Worm (Caenorhabditis elegans) whole organism, L4 larva: ENCODE measurements around the gene npr-36.
A peak's percentile ranks its signal among the peaks of the same experiment; 100 is the strongest.

Experiments used
- D1046.2 ChIP-seq: fragments of 200-800 bp; sonication (Bioruptor generic); IDR thresholded peaks from 2 replicates; pipeline ENCODE4 v1.3.6; 2022; ENCODE audit warnings: missing genetic modification characterization, missing compliant biosample characterization
- F44E2.7 ChIP-seq: fragments of 200-800 bp; sonication (Bioruptor generic); IDR thresholded peaks from 2 replicates; pipeline ENCODE4 v2.1.2; 2022; ENCODE audit warnings: missing genetic modification characterization, missing compliant biosample characterization
- T26A8.4 ChIP-seq: fragments of 200-800 bp; sonication (Bioruptor generic); IDR thresholded peaks from 2 replicates; pipeline ENCODE4 v1.3.6; 2022; ENCODE audit warnings: missing genetic modification characterization, missing compliant biosample characterization
- Y105C5A.15 ChIP-seq: fragments of 200-800 bp; sonication (Bioruptor generic); IDR thresholded peaks from 2 replicates; pipeline ENCODE4 v1.3.6; 2022; ENCODE audit warnings: missing genetic modification characterization, missing compliant biosample characterization
- Y5F2A.4 ChIP-seq: fragments of 200-800 bp; sonication (Bioruptor generic); optimal IDR thresholded peaks from 2 replicates; lab custom pipeline; 2018; ENCODE audit warnings: mild to moderate bottlenecking, missing genetic modification characterization, missing compliant biosample characterization
- Y75B8A.6 ChIP-seq: fragments of 200-800 bp; sonication (Bioruptor generic); IDR thresholded peaks from 2 replicates; pipeline ENCODE4 v1.3.6; 2022; ENCODE audit warnings: missing genetic modification reagents, missing genetic modification characterization, missing compliant biosample characterization
- ZK546.5 ChIP-seq, 2 experiments: sonication (generic microtip); optimal IDR thresholded peaks; 2 replicates each; lab custom pipeline; 2017; ENCODE audit warnings: missing biosample characterization in 2 of 2, missing genetic modification characterization in 2 of 2
- aha-1 ChIP-seq: fragments of 150-350 bp; peaks from one replicate; lab custom pipeline; 2014; ENCODE audit warnings: missing biosample characterization, missing genetic modification characterization
- attf-4 ChIP-seq: sonication (generic microtip); optimal IDR thresholded peaks from 3 replicates; lab custom pipeline; 2017; ENCODE audit warnings: missing biosample characterization, missing genetic modification characterization
- ceh-28 ChIP-seq: fragments of 150-350 bp; optimal IDR thresholded peaks from 2 replicates; lab custom pipeline; 2014; ENCODE audit warnings: missing biosample characterization, missing genetic modification reagents, missing genetic modification characterization
- ceh-44 ChIP-seq: fragments of 200-800 bp; sonication (Bioruptor generic); IDR thresholded peaks from 2 replicates; pipeline ENCODE4 v1.3.6; 2022; ENCODE audit warnings: missing genetic modification reagents, missing genetic modification characterization, missing compliant biosample characterization
- ceh-82 ChIP-seq: sonication (generic microtip); optimal IDR thresholded peaks from 2 replicates; lab custom pipeline; 2017; ENCODE audit warnings: missing biosample characterization, missing genetic modification characterization
- egl-27 ChIP-seq: sonication (generic microtip); optimal IDR thresholded peaks from 3 replicates; lab custom pipeline; 2017; ENCODE audit warnings: missing biosample characterization, missing genetic modification reagents, missing genetic modification characterization
- hif-1 ChIP-seq, 2 experiments: sonication (generic microtip); optimal IDR thresholded peaks; 2 replicates each; lab custom pipeline; 2016 to 2017; ENCODE audit warnings: missing compliant biosample characterization in 2 of 2, missing genetic modification characterization in 2 of 2, missing genetic modification reagents in 2 of 2, missing genotype in 2 of 2, mild to moderate bottlenecking in 1 of 2
- hlh-11 ChIP-seq: fragments of 200-800 bp; sonication (Bioruptor generic); optimal IDR thresholded peaks from 2 replicates; lab custom pipeline; 2018; ENCODE audit warnings: mild to moderate bottlenecking, missing genetic modification characterization, missing compliant biosample characterization
- hlh-30 ChIP-seq: sonication (generic microtip); optimal IDR thresholded peaks from 2 replicates; lab custom pipeline; 2017; ENCODE audit warnings: antibody characterized with exemption, mild to moderate bottlenecking, missing genetic modification characterization, missing compliant biosample characterization; ENCODE audit not compliant: insufficient read depth
- jun-1 ChIP-seq: fragments of 150-350 bp; optimal IDR thresholded peaks from 2 replicates; lab custom pipeline; 2014; ENCODE audit warnings: missing biosample characterization, missing genetic modification reagents, missing genetic modification characterization
- lim-7 ChIP-seq: fragments of 200-800 bp; sonication (Bioruptor generic); IDR thresholded peaks from 2 replicates; pipeline ENCODE4 v1.3.6; 2022; ENCODE audit warnings: missing genetic modification characterization, missing compliant biosample characterization
- lin-15B ChIP-seq: fragments of 150-350 bp; sonication (generic microtip); optimal IDR thresholded peaks from 3 replicates; lab custom pipeline; 2014; ENCODE audit warnings: missing biosample characterization, missing genetic modification characterization
- lin-29 ChIP-seq: fragments of 200-800 bp; sonication (Bioruptor generic); IDR thresholded peaks from 2 replicates; pipeline ENCODE4 v1.3.6; 2022; ENCODE audit warnings: missing genetic modification reagents, missing genetic modification characterization, missing compliant biosample characterization
- lin-38 ChIP-seq: fragments of 200-800 bp; sonication (Bioruptor generic); IDR thresholded peaks from 2 replicates; pipeline ENCODE4 v1.3.6; 2022; ENCODE audit warnings: missing genetic modification reagents, missing genetic modification characterization, missing compliant biosample characterization
- lin-39 ChIP-seq: fragments of 150-350 bp; optimal IDR thresholded peaks from 2 replicates; lab custom pipeline; 2014; ENCODE audit warnings: missing biosample characterization, missing genetic modification reagents, missing genetic modification characterization
- lsy-2 ChIP-seq, 2 experiments: fragments of 150-350 bp in 1 of 2; sonication (generic microtip) in 1 of 2; optimal IDR thresholded peaks; 2 replicates each; lab custom pipeline; 2014 to 2017; ENCODE audit warnings: missing biosample characterization in 2 of 2, missing genetic modification characterization in 2 of 2
- madf-5 ChIP-seq, 2 experiments: fragments of 200-800 bp; sonication (Bioruptor generic); IDR thresholded peaks; 2 replicates each; pipeline ENCODE4 v1.3.6; 2022; ENCODE audit warnings: missing compliant biosample characterization in 2 of 2, missing genetic modification characterization in 2 of 2
- madf-9 ChIP-seq: fragments of 200-800 bp; sonication (Bioruptor generic); conservative IDR thresholded peaks from 2 replicates; pipeline ENCODE4 v1.3.6; 2022; ENCODE audit warnings: missing genetic modification reagents, missing genetic modification characterization, missing compliant biosample characterization
- mes-2 ChIP-seq: sonication (generic microtip); optimal IDR thresholded peaks from 2 replicates; lab custom pipeline; 2016; ENCODE audit warnings: missing genotype, mild to moderate bottlenecking, missing genetic modification characterization, missing compliant biosample characterization; ENCODE audit not compliant: poor library complexity, severe bottlenecking
- mxl-2 ChIP-seq: fragments of 200-800 bp; sonication (Bioruptor generic); conservative IDR thresholded peaks from 2 replicates; pipeline ENCODE4 v1.3.6; 2022; ENCODE audit warnings: missing genetic modification reagents, missing genetic modification characterization, missing compliant biosample characterization
- nhr-10 ChIP-seq: fragments of 150-350 bp; optimal IDR thresholded peaks from 2 replicates; lab custom pipeline; 2014; ENCODE audit warnings: missing biosample characterization, missing genetic modification characterization
- nhr-102 ChIP-seq: sonication (generic microtip); optimal IDR thresholded peaks from 2 replicates; lab custom pipeline; 2016; ENCODE audit warnings: mild to moderate bottlenecking, missing genetic modification characterization, moderate library complexity, missing compliant biosample characterization
- nhr-11 ChIP-seq: fragments of 150-350 bp; optimal IDR thresholded peaks from 2 replicates; lab custom pipeline; 2014; ENCODE audit warnings: missing biosample characterization, missing genetic modification characterization
- nhr-77 ChIP-seq: fragments of 150-350 bp; optimal IDR thresholded peaks from 2 replicates; lab custom pipeline; 2014; ENCODE audit warnings: missing biosample characterization, missing genetic modification characterization
- pqm-1 ChIP-seq: sonication (generic microtip); optimal IDR thresholded peaks from 2 replicates; lab custom pipeline; 2017; ENCODE audit warnings: missing biosample characterization, missing genetic modification characterization
- rbr-2 ChIP-seq: sonication (generic microtip); optimal IDR thresholded peaks from 2 replicates; lab custom pipeline; 2016; ENCODE audit warnings: missing genotype, missing genetic modification characterization, missing compliant biosample characterization
- skn-1 ChIP-seq: fragments of 150-350 bp; optimal IDR thresholded peaks from 2 replicates; lab custom pipeline; 2014; ENCODE audit warnings: missing biosample characterization, missing genetic modification characterization
- snpc-1.2 ChIP-seq: fragments of 200-800 bp; sonication (Bioruptor generic); IDR thresholded peaks from 2 replicates; pipeline ENCODE4 v1.3.6; 2022; ENCODE audit warnings: missing genetic modification reagents, missing genetic modification characterization, missing compliant biosample characterization
- tra-1 ChIP-seq: fragments of 200-800 bp; sonication (Bioruptor generic); IDR thresholded peaks from 2 replicates; pipeline ENCODE4 v1.3.6; 2022; ENCODE audit warnings: missing genetic modification reagents, missing genetic modification characterization, missing compliant biosample characterization
- unc-62 ChIP-seq, 3 experiments: fragments of 150-350 bp in 1 of 3; sonication (generic microtip); optimal IDR thresholded peaks in 2 of 3; peaks in 1 of 3; 1 replicate in 1 of 3; 2 replicates in 2 of 3; lab custom pipeline; 2014 to 2017; ENCODE audit warnings: missing biosample characterization in 3 of 3, missing genetic modification characterization in 3 of 3, missing genetic modification reagents in 3 of 3, missing genotype in 1 of 3
- vab-7 ChIP-seq: fragments of 200-800 bp; sonication (Bioruptor generic); IDR thresholded peaks from 2 replicates; pipeline ENCODE4 v1.3.6; 2022; ENCODE audit warnings: missing genetic modification reagents, missing genetic modification characterization, missing compliant biosample characterization
- ztf-11 ChIP-seq: fragments of 150-350 bp; optimal IDR thresholded peaks from 2 replicates; lab custom pipeline; 2014; ENCODE audit warnings: missing biosample characterization, missing genetic modification characterization

npr-36 gene

ce11 chrX:17314948-17315347 is 44.6 kb upstream of the npr-36 start (continued):
- no peak for TF ChIP-seq madf-5 (GFP tag; IDR thresholded peaks at IDR 0.05; lab: Robert Waterston, UW)
- no peak for TF ChIP-seq lin-15B
- peak; percentile 8 for TF ChIP-seq nhr-11 (tag; lab: Kevin White, UChicago)
- TF ChIP-seq snpc-1.2 (GFP tag; lab: Robert Waterston, UW) = no peak
- no peak for TF ChIP-seq mes-2 (tag; lab: Kevin White, UChicago)
- TF ChIP-seq hif-1 (tag; optimal IDR thresholded peaks at IDR 0.05; lab: Kevin White, UChicago) = no peak
- 0 out of 2 replicates have a peak, but pooled peaks have one; percentile 15 for TF ChIP-seq tra-1 (GFP tag; lab: Robert Waterston, UW)
- TF ChIP-seq Y5F2A.4 (GFP tag; lab: Kevin White, UChicago) = peak; percentile 1
- TF ChIP-seq lin-39 (tag; lab: Kevin White, UChicago) = no peak
- no peak for TF ChIP-seq madf-9 (GFP tag; lab: Robert Waterston, UW)
- no peak for TF ChIP-seq ZK546.5 (tag; optimal IDR thresholded peaks at IDR 0.05; lab: Kevin White, UChicago)
- peak; percentile 32 for TF ChIP-seq hlh-30 (tag; lab: Kevin White, UChicago)
- no peak for TF ChIP-seq vab-7 (GFP tag; lab: Robert Waterston, UW)
- TF ChIP-seq ztf-11 (tag; lab: Kevin White, UChicago) = no peak
- no peak for TF ChIP-seq Y105C5A.15 (GFP tag; lab: Robert Waterston, UW)
- no peak for TF ChIP-seq pqm-1
- no peak for TF ChIP-seq egl-27
- TF ChIP-seq lim-7 (GFP tag; lab: Robert Waterston, UW) = 0 out of 2 replicates have a peak, but pooled peaks have one; percentile 22
- TF ChIP-seq unc-62 (GFP tag; optimal IDR thresholded peaks at IDR 0.05 in 1 of 2; lab: Kevin White, UChicago) = peak in 1 of 2 experiments; percentile 60
- no peak for TF ChIP-seq unc-62 (tag; optimal IDR thresholded peaks at IDR 0.05; lab: Kevin White, UChicago)
- TF ChIP-seq, all 104 proteins: peak for 16

- no peak for TF ChIP-seq nhr-102 (tag; lab: Kevin White, UChicago)
- no peak for TF ChIP-seq attf-4
- no peak for TF ChIP-seq hlh-30 (tag; lab: Kevin White, UChicago)
- TF ChIP-seq unc-62 (GFP tag; optimal IDR thresholded peaks at IDR 0.05 in 1 of 2; lab: Kevin White, UChicago) = peak in 1 of 2 experiments; percentile 20
- no peak for TF ChIP-seq unc-62 (tag; optimal IDR thresholded peaks at IDR 0.05; lab: Kevin White, UChicago)
- no peak for TF ChIP-seq skn-1 (tag; lab: Kevin White, UChicago)
These were observed 41.3 kb upstream of the npr-36 start, which contains the start of gene ptr-5 for ce11 chrX:17318284-17318683. Gene ptr-5 (plus strand): TSS chrX:17318584.

ce11 chrX:17320572-17320971 is 39.0 kb upstream of the npr-36 start:
- TF ChIP-seq ceh-28 (tag; lab: Kevin White, UChicago) (no peak), unc-62 (GFP tag; optimal IDR thresholded peaks at IDR 0.05 in 1 of 2; lab: Kevin White, UChicago) (peak in 1 of 2 experiments; percentile 68), unc-62 (tag; optimal IDR thresholded peaks at IDR 0.05; lab: Kevin White, UChicago) (no peak), T26A8.4 (GFP tag; lab: Robert Waterston, UW) (no peak), nhr-10 (tag; lab: Kevin White, UChicago) (no peak), ceh-44 (no peak), lin-29 (GFP tag; lab: Robert Waterston, UW) (no peak), mxl-2 (GFP tag; lab: Robert Waterston, UW) (no peak)

- TF ChIP-seq Y75B8A.6 (GFP tag; lab: Robert Waterston, UW) = no peak
- TF ChIP-seq aha-1 (tag; lab: Kevin White, UChicago) = no peak
- no peak for TF ChIP-seq ceh-44
- no peak for TF ChIP-seq F44E2.7
- TF ChIP-seq ceh-28 (tag; lab: Kevin White, UChicago) = no peak
- no peak for TF ChIP-seq T26A8.4 (GFP tag; lab: Robert Waterston, UW)
- TF ChIP-seq rbr-2 = no peak
- no peak for TF ChIP-seq lin-15B
These were observed 34.6 kb upstream of the npr-36 start for ce11 chrX:17324954-17325353.

ce11 chrX:17327226-17327625 is 32.3 kb upstream of the npr-36 start:
- TF ChIP-seq nhr-77 = no peak
- no peak for TF ChIP-seq hlh-11 (tag; lab: Kevin White, UChicago)
- TF ChIP-seq ceh-28 (tag; lab: Kevin White, UChicago) = no peak
- no peak for TF ChIP-seq lin-38 (GFP tag; lab: Robert Waterston, UW)
- TF ChIP-seq D1046.2 = no peak
- TF ChIP-seq jun-1 (tag; lab: Kevin White, UChicago) = no peak
- TF ChIP-seq ceh-82 (tag; lab: Kevin White, UChicago) = no peak
- no peak for TF ChIP-seq lsy-2 (tag; optimal IDR thresholded peaks at IDR 0.05; lab: Kevin White, UChicago)
